Worm (Caenorhabditis elegans) whole organism, early embryonic: ENCODE data around the gene gst-30.
A peak's percentile ranks its signal among the peaks of the same experiment; 100 is the strongest.

Experiments
- B0310.2 ChIP-seq: sonication (generic microtip); optimal IDR thresholded peaks from 2 replicates; lab custom pipeline; 2016; ENCODE audit warnings: mild to moderate bottlenecking, missing genetic modification characterization, missing compliant biosample characterization
- F13C5.2 ChIP-seq: sonication (generic microtip); optimal IDR thresholded peaks from 2 replicates; lab custom pipeline; 2017; ENCODE audit warnings: mild to moderate bottlenecking, missing genetic modification characterization, inconsistent platforms, missing compliant biosample characterization
- aly-1 ChIP-seq: sonication (generic microtip); optimal IDR thresholded peaks from 2 replicates; lab custom pipeline; 2016; ENCODE audit warnings: missing genetic modification characterization, missing compliant biosample characterization
- ama-1 ChIP-seq: fragments of 150-350 bp; optimal IDR thresholded peaks from 2 replicates; lab custom pipeline; 2014
- ceh-36 ChIP-seq: sonication (generic microtip); optimal IDR thresholded peaks from 2 replicates; lab custom pipeline; 2016; ENCODE audit warnings: missing genetic modification characterization, inconsistent platforms, missing compliant biosample characterization
- ets-7 ChIP-seq: sonication (generic microtip); optimal IDR thresholded peaks from 2 replicates; lab custom pipeline; 2016; ENCODE audit warnings: missing genotype, missing genetic modification characterization, missing compliant biosample characterization
- flt-1 ChIP-seq: fragments of 200-800 bp; sonication (Bioruptor generic); IDR thresholded peaks from 2 replicates; pipeline ENCODE4 v1.3.6; 2022; ENCODE audit warnings: missing genetic modification characterization, missing compliant biosample characterization
- hmbx-1 ChIP-seq: sonication (generic microtip); optimal IDR thresholded peaks from 2 replicates; lab custom pipeline; 2016; ENCODE audit warnings: mild to moderate bottlenecking, missing genetic modification characterization, missing compliant biosample characterization
- hmg-4 ChIP-seq: fragments of 200-800 bp; sonication (Bioruptor generic); optimal IDR thresholded peaks from 2 replicates; lab custom pipeline; 2018; ENCODE audit warnings: mild to moderate bottlenecking, missing genetic modification characterization, missing compliant biosample characterization
- pes-1 ChIP-seq: fragments of 200-800 bp; sonication (Bioruptor generic); IDR thresholded peaks from 2 replicates; pipeline ENCODE4 v1.3.6; 2022; ENCODE audit warnings: missing genetic modification reagents, missing genetic modification characterization, missing compliant biosample characterization
- scrt-1 ChIP-seq: fragments of 200-800 bp; sonication (Bioruptor generic); IDR thresholded peaks from 2 replicates; pipeline ENCODE4 v1.3.6; 2022; ENCODE audit warnings: missing genetic modification characterization, missing compliant biosample characterization
- tbx-11 ChIP-seq: fragments of 200-800 bp; sonication (Bioruptor generic); IDR thresholded peaks from 2 replicates; pipeline ENCODE4 v1.3.6; 2022; ENCODE audit warnings: missing genetic modification characterization, missing compliant biosample characterization
- tbx-37 ChIP-seq: fragments of 200-800 bp; sonication (Bioruptor generic); conservative IDR thresholded peaks from 2 replicates; pipeline ENCODE4 v1.3.6; 2022; ENCODE audit warnings: missing genetic modification reagents, missing genetic modification characterization, missing compliant biosample characterization

DNA sequence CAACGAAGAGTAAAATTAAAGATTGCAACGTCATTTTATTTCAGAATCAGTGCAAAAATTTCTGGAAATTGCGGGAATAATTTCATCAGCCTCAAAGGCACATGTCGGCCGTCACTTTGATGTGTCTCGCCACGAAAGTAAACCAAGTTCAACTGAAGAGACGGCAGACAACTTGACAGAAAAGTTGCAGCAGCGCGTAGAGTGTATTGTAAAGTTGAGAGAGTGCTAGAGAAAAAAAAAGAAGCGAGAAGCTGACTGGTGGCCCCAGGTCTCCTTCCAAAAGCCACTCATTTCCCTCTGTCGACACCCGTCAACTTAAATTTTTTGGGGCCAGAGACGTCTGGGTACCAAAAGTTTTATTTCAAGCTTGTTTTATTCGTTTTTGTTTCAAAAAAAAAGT, 30.6 kb downstream of the gst-30 start:
- TF ChIP-seq aly-1 (tag; lab: Kevin White, UChicago) (no peak), hmbx-1 (tag; lab: Kevin White, UChicago) (no peak), ama-1 (lab: Kevin White, UChicago) (no peak), ceh-36 (no peak), flt-1 (GFP tag; lab: Robert Waterston, UW) (no peak), ets-7 (tag; lab: Kevin White, UChicago) (no peak), tbx-37 (GFP tag; lab: Robert Waterston, UW) (no peak), pes-1 (GFP tag; lab: Robert Waterston, UW) (no peak), B0310.2 (no peak), hmg-4 (GFP tag; lab: Kevin White, UChicago) (no peak), tbx-11 (GFP tag; lab: Robert Waterston, UW) (no peak), scrt-1 (GFP tag; lab: Robert Waterston, UW) (no peak), F13C5.2 (tag; lab: Kevin White, UChicago) (peak; percentile 3)
